Worm (Caenorhabditis elegans): ENCODE data around the gene leo-1.

DNA sequence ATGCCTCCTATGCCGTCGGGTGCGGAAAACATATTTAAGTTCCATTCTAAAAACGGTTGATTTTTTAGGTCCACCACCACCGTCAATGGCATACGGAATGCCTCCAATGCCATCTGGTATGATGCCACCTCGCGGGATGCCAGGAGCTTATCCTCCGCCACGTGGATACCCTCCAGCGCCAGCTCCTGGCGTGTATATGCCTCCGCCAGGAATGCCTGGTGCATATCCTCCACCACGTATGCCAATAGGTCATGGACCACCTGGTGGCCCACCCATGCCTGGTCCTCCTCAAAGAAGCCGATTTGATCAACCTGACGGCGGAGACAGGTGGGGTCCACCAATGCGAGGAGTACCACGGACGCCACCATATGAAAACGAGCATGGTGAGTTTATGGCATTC, 17.7 kb downstream of the leo-1 start:
- TF ChIP-seq sea-2 (GFP tag; IDR thresholded peaks at IDR 0.05): no peak
- TF ChIP-seq snpc-3.4 (tag; optimal IDR thresholded peaks at IDR 0.05): no peak
- no peak for TF ChIP-seq athp-1 (tag; optimal IDR thresholded peaks at IDR 0.05)
- TF ChIP-seq unc-130 (GFP tag; optimal IDR thresholded peaks at IDR 0.05): no peak
- TF ChIP-seq him-1 (tag; optimal IDR thresholded peaks at IDR 0.05): no peak
- no peak for TF ChIP-seq F49E8.2 (tag; optimal IDR thresholded peaks at IDR 0.05; ENCODE audit: insufficient read depth)
- no peak for TF ChIP-seq ama-1 (optimal IDR thresholded peaks at IDR 0.05)
- no peak for TF ChIP-seq ama-1 (GFP tag; optimal IDR thresholded peaks at IDR 0.05)
- TF ChIP-seq hlh-26 (GFP tag; conservative IDR thresholded peaks at IDR 0.05): no peak
- TF ChIP-seq dpl-1 (GFP tag; optimal IDR thresholded peaks at IDR 0.05): no peak
- no peak for TF ChIP-seq hmg-1.2 (GFP tag; IDR thresholded peaks at IDR 0.05)
- no peak for TF ChIP-seq sdz-38 (tag; optimal IDR thresholded peaks at IDR 0.05)
- no peak for TF ChIP-seq B0261.1 (tag; optimal IDR thresholded peaks at IDR 0.05)
- no peak for TF ChIP-seq egl-44 (GFP tag; IDR thresholded peaks at IDR 0.05)

All from whole organism, young adult.